Worm (Caenorhabditis elegans) whole organism, L1 larva: ENCODE results near the gene mex-5.

Source experiments
- ama-1 ChIP-seq: fragments of 150-350 bp; optimal IDR thresholded peaks from 2 replicates; lab custom pipeline; 2014
- egl-13 ChIP-seq: sonication (generic microtip); optimal IDR thresholded peaks from 2 replicates; lab custom pipeline; 2016; ENCODE audit warnings: missing genotype, missing genetic modification reagents, missing genetic modification characterization, missing compliant biosample characterization
- egl-27 ChIP-seq, 2 experiments: fragments of 150-350 bp in 1 of 2; sonication (generic microtip); optimal IDR thresholded peaks; 3 replicates each; lab custom pipeline; 2017 to 2018; ENCODE audit warnings: missing biosample characterization in 2 of 2, missing genetic modification characterization in 2 of 2, missing genetic modification reagents in 2 of 2
- fos-1 ChIP-seq: fragments of 150-350 bp; optimal IDR thresholded peaks from 2 replicates; lab custom pipeline; 2014; ENCODE audit warnings: missing biosample characterization, missing genetic modification characterization
- isw-1 ChIP-seq: fragments of 200-800 bp; sonication (Bioruptor generic); IDR thresholded peaks from 2 replicates; pipeline ENCODE4 v1.3.6; 2022; ENCODE audit warnings: missing genetic modification characterization, missing compliant biosample characterization
- lin-39 ChIP-seq: fragments of 150-350 bp; optimal IDR thresholded peaks from 2 replicates; lab custom pipeline; 2014; ENCODE audit warnings: missing biosample characterization, missing genetic modification reagents, missing genetic modification characterization
- skn-1 ChIP-seq: fragments of 150-350 bp; optimal IDR thresholded peaks from 2 replicates; lab custom pipeline; 2014; ENCODE audit warnings: missing biosample characterization, missing genetic modification characterization
- swsn-7 ChIP-seq: sonication (generic microtip); optimal IDR thresholded peaks from 2 replicates; lab custom pipeline; 2016; ENCODE audit warnings: missing genetic modification characterization, missing compliant biosample characterization
- unc-62 ChIP-seq: fragments of 150-350 bp; optimal IDR thresholded peaks from 2 replicates; lab custom pipeline; 2014; ENCODE audit warnings: missing biosample characterization, missing genetic modification reagents, missing genetic modification characterization
- ztf-11 ChIP-seq, 2 experiments: sonication (generic microtip); optimal IDR thresholded peaks; 2 replicates each; lab custom pipeline; 2016 to 2017; ENCODE audit warnings: missing genetic modification characterization in 2 of 2, missing biosample characterization in 1 of 2, missing compliant biosample characterization in 1 of 2

- TF ChIP-seq egl-13 (no peak), skn-1 (tag; lab: Kevin White, UChicago) (no peak), isw-1 (GFP tag; lab: Robert Waterston, UW) (no peak), egl-27 (tag; optimal IDR thresholded peaks at IDR 0.05; lab: Kevin White, UChicago) (no peak), ama-1 (lab: Kevin White, UChicago) (no peak), ztf-11 (tag; optimal IDR thresholded peaks at IDR 0.05; lab: Kevin White, UChicago) (no peak), unc-62 (GFP tag; lab: Kevin White, UChicago) (no peak), lin-39 (no peak), swsn-7 (no peak), fos-1 (no peak)
Observed at ce11 chrIV:13396375-13396774, 42.9 kb downstream of the mex-5 start.
